Fruit fly (Drosophila melanogaster): Measurements from ENCODE around the gene CG11398.

The CG11398 gene

DNA sequence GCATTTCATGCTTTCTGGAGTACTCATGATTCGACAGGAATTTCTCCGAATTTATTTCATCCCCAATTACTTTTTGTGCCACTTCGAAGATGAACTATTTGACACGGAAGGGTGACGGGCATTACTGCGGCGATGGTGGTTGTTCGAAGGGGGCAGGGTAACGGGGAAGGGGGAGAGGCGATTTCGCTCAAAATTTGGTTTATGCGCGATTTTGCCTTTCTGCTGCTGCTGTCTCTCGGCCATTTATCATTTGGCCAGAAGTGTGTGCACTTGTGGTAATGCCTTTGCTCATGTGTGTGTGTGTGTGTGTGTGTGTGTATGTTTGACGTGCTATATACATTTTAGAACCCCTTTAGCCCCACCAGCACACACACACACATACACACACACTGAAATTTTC, 38.0 kb upstream of the CG11398 start:
- TF ChIP-seq CG14667 (GFP tag; IDR thresholded peaks at IDR 0.05) = no peak
- peak; percentile 37 for TF ChIP-seq pros (GFP tag; optimal IDR thresholded peaks at IDR 0.05)
- TF ChIP-seq CG12744 (GFP tag; optimal IDR thresholded peaks at IDR 0.05) = no peak
- peak; percentile 27 for TF ChIP-seq lab (GFP tag; optimal IDR thresholded peaks at IDR 0.05)
- peak; percentile 54; the same call in 1 of the 2 replicates for TF ChIP-seq crol (GFP tag; IDR thresholded peaks at IDR 0.05)
- no peak for TF ChIP-seq Max (GFP tag; optimal IDR thresholded peaks at IDR 0.05)
- peak; percentile 31 for TF ChIP-seq cg (GFP tag; optimal IDR thresholded peaks at IDR 0.05)
- TF ChIP-seq Nf-YB (GFP tag; optimal IDR thresholded peaks at IDR 0.05) = no peak
- TF ChIP-seq nerfin-1 (tag; optimal IDR thresholded peaks at IDR 0.05) = peak; percentile 27

DNA sequence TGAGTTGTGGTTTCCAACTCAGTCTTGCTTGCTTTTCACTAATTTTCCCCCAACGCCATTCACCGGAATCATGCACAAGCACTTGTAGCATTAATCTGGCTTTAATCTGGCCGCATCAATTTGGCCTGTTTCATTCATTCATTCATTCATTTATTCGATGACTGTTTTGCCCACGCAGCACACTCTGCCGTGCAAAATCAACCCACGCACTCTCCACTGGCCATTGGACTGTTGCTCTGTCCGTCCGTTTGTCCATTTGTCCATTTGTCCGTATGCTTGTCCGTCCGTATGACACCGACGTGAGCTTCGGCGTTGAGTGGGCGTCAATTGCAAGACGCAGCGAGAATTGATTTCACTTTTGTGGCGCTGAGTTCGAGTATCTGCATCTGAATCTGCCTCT, 35.1 kb upstream of the CG11398 start:
- no peak for TF ChIP-seq D19A (tag; optimal IDR thresholded peaks at IDR 0.05)
- TF ChIP-seq Oaz (GFP tag; IDR thresholded peaks at IDR 0.05) = no peak
- no peak for TF ChIP-seq tna (GFP tag; IDR thresholded peaks at IDR 0.05; ENCODE audit: partially characterized antibody)
- TF ChIP-seq pb (GFP tag; optimal IDR thresholded peaks at IDR 0.05) = no peak
- TF ChIP-seq sens-2 (GFP tag; IDR thresholded peaks at IDR 0.05) = no peak
- no peak for TF ChIP-seq Dll (GFP tag; IDR thresholded peaks at IDR 0.05; ENCODE audit: partially characterized antibody)
- peak; percentile 67 for TF ChIP-seq CG8281 (tag; optimal IDR thresholded peaks at IDR 0.05)
- TF ChIP-seq BtbVII (GFP tag; optimal IDR thresholded peaks at IDR 0.05) = no peak
- TF ChIP-seq lbe (GFP tag; optimal IDR thresholded peaks at IDR 0.05) = no peak
- no peak for TF ChIP-seq CG10267 (tag; optimal IDR thresholded peaks at IDR 0.05)
- TF ChIP-seq sr (GFP tag; IDR thresholded peaks at IDR 0.05) = peak; percentile 52; the same call in 1 of the 3 replicates
- no peak for TF ChIP-seq tx (GFP tag; optimal IDR thresholded peaks at IDR 0.05)

DNA sequence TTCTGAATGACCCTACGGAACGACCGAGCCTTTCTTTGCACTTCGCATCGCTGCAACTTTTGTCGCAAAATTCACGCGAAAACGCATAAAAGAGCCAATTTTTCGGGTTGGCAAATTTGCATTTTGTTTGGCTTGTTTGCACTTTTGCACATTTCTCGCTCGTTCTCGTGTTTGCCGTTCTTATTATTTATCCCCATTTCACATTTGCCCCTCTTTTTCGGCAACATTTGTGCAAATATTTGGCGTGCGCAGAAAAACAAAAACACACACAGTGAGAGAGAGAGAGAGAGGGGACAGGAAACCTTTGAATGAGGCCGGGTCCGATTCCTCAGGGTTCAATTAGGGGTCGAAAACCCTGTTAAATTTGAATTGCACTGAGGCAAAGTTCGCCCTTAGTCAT, 34.7 kb upstream of the CG11398 start:
- TF ChIP-seq lbe (GFP tag; optimal IDR thresholded peaks at IDR 0.05) = peak; percentile 13
- TF ChIP-seq ken (GFP tag; IDR thresholded peaks at IDR 0.05) = no peak
- no peak for TF ChIP-seq CG3407 (GFP tag; optimal IDR thresholded peaks at IDR 0.05)

DNA sequence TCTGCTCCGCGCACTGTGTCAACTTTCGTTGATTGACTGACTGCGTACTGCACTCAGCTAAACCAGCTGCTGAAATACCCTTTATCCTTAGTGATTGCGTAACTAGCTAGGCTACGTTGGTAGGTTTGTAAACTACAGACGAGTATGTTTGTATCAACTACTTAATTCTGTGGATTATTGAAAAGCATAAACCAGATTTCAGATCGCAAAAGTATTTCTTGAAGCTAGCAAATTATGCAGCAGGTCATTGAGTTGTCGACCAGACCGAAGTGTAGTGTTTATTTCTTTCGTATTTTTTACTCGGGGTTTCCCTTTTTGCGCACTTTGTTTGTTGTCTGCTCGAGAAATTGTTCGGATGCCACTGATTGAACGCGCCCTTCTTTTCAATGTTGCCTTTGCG, 33.8 kb upstream of the CG11398 start:
- TF ChIP-seq CG17359 (tag; optimal IDR thresholded peaks at IDR 0.05) (peak; percentile 13), Pdp1 (GFP tag; optimal IDR thresholded peaks at IDR 0.05) (peak in 1 of 2 experiments; percentile 46), sisA (GFP tag; IDR thresholded peaks at IDR 0.05) (peak; percentile 24; the same call in 1 of the 2 replicates), tin (GFP tag; optimal IDR thresholded peaks at IDR 0.05) (no peak), row (GFP tag; IDR thresholded peaks at IDR 0.05) (peak; percentile 33; the same call in 1 of the 3 replicates), lbe (GFP tag; optimal IDR thresholded peaks at IDR 0.05) (peak; percentile 50), GATAe (GFP tag; conservative IDR thresholded peaks at IDR 0.05) (no peak), sd (tag; optimal IDR thresholded peaks at IDR 0.05) (no peak), CG7839 (tag; optimal IDR thresholded peaks at IDR 0.05) (peak; percentile 5), nom (GFP tag; optimal IDR thresholded peaks at IDR 0.05) (peak; percentile 66), CG17361 (GFP tag; IDR thresholded peaks at IDR 0.05) (no peak), sens (GFP tag) (peak; percentile 18), CG10274 (GFP tag; optimal IDR thresholded peaks at IDR 0.05) (peak; percentile 93), Oli (tag; optimal IDR thresholded peaks at IDR 0.05) (peak; percentile 2), D19A (tag; optimal IDR thresholded peaks at IDR 0.05) (peak; percentile 15), Drgx (GFP tag; IDR thresholded peaks at IDR 0.05) (0 out of 2 replicates have a peak, but pooled peaks have one; percentile 14), CG1603 (tag; optimal IDR thresholded peaks at IDR 0.05) (peak; percentile 26), CG11504 (tag; optimal IDR thresholded peaks at IDR 0.05) (peak; percentile 32), CG14667 (GFP tag; IDR thresholded peaks at IDR 0.05) (0 out of 2 replicates have a peak, but pooled peaks have one; percentile 18), lilli (GFP tag; optimal IDR thresholded peaks at IDR 0.05) (peak; percentile 0), CG18599 (GFP tag; optimal IDR thresholded peaks at IDR 0.05) (peak; percentile 1), nmo (GFP tag; optimal IDR thresholded peaks at IDR 0.05) (peak; percentile 20), gem (tag; optimal IDR thresholded peaks at IDR 0.05) (peak; percentile 14), CG12391 (tag; optimal IDR thresholded peaks at IDR 0.05) (no peak), dmrt99B (tag; optimal IDR thresholded peaks at IDR 0.05) (peak; percentile 40)

All from whole organism, embryonic.